Worm (Caenorhabditis elegans) whole organism, L4 larva: ENCODE measurements around the gene taf-6.2.

Experiments
- aly-2 ChIP-seq: sonication (generic microtip); optimal IDR thresholded peaks from 2 replicates; lab custom pipeline; 2018; ENCODE audit warnings: missing biosample characterization, missing genetic modification characterization
- dve-1 ChIP-seq: sonication (generic microtip); optimal IDR thresholded peaks from 2 replicates; lab custom pipeline; 2017; ENCODE audit warnings: antibody characterized with exemption, mild to moderate bottlenecking, missing genetic modification characterization, missing compliant biosample characterization; ENCODE audit not compliant: insufficient read depth
- gei-8 ChIP-seq: fragments of 200-800 bp; sonication (Bioruptor generic); optimal IDR thresholded peaks from 2 replicates; lab custom pipeline; 2018; ENCODE audit warnings: mild to moderate bottlenecking, missing genetic modification characterization, missing compliant biosample characterization
- nhr-237 ChIP-seq: sonication (generic microtip); optimal IDR thresholded peaks from 2 replicates; lab custom pipeline; 2017; ENCODE audit warnings: missing biosample characterization, missing genetic modification characterization
- spr-3 ChIP-seq: fragments of 200-800 bp; sonication (Bioruptor generic); optimal IDR thresholded peaks from 2 replicates; lab custom pipeline; 2018; ENCODE audit warnings: mild to moderate bottlenecking, missing genetic modification characterization, missing compliant biosample characterization

DNA sequence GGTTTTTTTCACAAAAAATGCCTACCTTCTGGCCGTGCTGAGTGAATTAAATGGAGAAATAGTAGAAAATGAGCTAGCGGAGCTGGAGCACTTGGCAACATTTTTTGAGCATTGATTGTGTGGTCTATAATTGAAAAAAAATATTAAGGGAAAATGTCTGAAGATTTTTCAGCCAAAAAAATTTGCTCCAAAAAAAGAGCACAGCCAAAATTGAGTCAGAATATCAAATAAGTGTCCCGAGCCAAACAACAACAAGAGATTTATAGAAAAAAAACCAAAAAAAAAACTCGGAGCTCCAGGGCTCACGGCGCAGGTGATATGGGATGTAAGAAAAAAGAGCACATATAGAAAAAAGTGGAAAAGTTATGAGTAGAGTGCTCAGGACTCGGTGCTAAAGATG lies 25.9 kb downstream of the taf-6.2 start, which contains the start of gene fmil-1:
- TF ChIP-seq aly-2 (tag; lab: Kevin White, UChicago) (no peak), spr-3 (GFP tag; lab: Kevin White, UChicago) (no peak), gei-8 (GFP tag; lab: Kevin White, UChicago) (no peak), nhr-237 (tag; lab: Kevin White, UChicago) (no peak), dve-1 (tag; lab: Kevin White, UChicago) (no peak)
